Worm (Caenorhabditis elegans) whole organism, L1 larva: ENCODE data around the gene str-12.

ENCODE experiments used
- aly-2 ChIP-seq: fragments of 150-350 bp; optimal IDR thresholded peaks from 2 replicates; lab custom pipeline; 2014; ENCODE audit warnings: missing biosample characterization, missing genetic modification characterization
- ama-1 ChIP-seq: fragments of 150-350 bp; optimal IDR thresholded peaks from 2 replicates; lab custom pipeline; 2014
- ceh-82 ChIP-seq, 3 experiments: fragments of 150-350 bp in 1 of 3; sonication (generic microtip) in 2 of 3; optimal IDR thresholded peaks; 2 replicates each; lab custom pipeline; 2014 to 2017; ENCODE audit warnings: missing biosample characterization in 3 of 3, missing genetic modification characterization in 3 of 3
- dpl-1 ChIP-seq, 3 experiments: fragments of 150-350 bp in 2 of 3; sonication (generic microtip) in 1 of 3; optimal IDR thresholded peaks; 2 replicates each; lab custom pipeline; 2014 to 2017; ENCODE audit warnings: missing biosample characterization in 3 of 3, missing genetic modification characterization in 3 of 3, missing genetic modification reagents in 3 of 3
- ets-5 ChIP-seq: fragments of 200-800 bp; sonication (Bioruptor generic); IDR thresholded peaks from 2 replicates; pipeline ENCODE4 v1.3.6; 2022; ENCODE audit warnings: missing genetic modification characterization, missing compliant biosample characterization
- nhr-11 ChIP-seq: fragments of 150-350 bp; optimal IDR thresholded peaks from 2 replicates; lab custom pipeline; 2014; ENCODE audit warnings: missing biosample characterization, missing genetic modification characterization
- nhr-85 ChIP-seq: sonication (generic microtip); peaks from one replicate; lab custom pipeline; 2016; ENCODE audit warnings: missing genetic modification characterization, inconsistent platforms, missing compliant biosample characterization
- snpc-4 ChIP-seq: fragments of 150-350 bp; optimal IDR thresholded peaks from 2 replicates; lab custom pipeline; 2014; ENCODE audit warnings: missing biosample characterization, missing genetic modification characterization
- tbx-2 ChIP-seq: sonication (generic microtip); optimal IDR thresholded peaks from 2 replicates; lab custom pipeline; 2016; ENCODE audit warnings: missing genetic modification characterization, missing compliant biosample characterization

DNA sequence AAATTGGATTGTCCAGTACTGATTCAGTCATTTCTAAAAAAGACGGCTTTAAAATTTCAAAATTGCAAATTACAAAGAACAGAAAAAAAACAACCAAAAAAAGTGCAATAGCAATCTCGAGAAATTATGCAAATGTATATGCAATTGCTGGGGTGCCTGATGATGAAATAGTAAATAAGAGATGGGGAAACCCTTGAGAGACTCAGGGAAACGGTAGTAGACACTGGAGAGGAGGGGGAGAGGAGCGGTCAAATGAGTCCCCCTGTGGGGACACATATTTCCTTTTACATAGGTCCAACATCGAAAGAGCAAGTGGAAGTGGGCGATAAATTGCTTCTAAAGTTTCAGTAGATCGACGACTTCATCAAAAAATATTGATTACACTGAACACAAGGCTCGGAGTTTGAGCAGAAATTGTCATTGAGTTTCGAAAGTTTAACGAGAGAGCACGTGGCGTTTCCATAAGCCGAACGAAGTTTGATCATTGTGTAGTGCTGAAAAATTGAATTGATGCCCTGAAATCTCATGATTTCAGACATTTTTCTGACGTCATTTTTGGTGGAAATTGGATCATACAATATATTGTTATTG, at the start of gene str-12, which contains the start of gene fbxa-153:
- TF ChIP-seq snpc-4 (tag; lab: Kevin White, UChicago): no peak
- no peak for TF ChIP-seq aly-2 (tag; lab: Kevin White, UChicago)
- TF ChIP-seq ets-5 (GFP tag; lab: Robert Waterston, UW): no peak
- peak in 1 of 3 experiments; percentile 28 for TF ChIP-seq ceh-82 (tag; optimal IDR thresholded peaks at IDR 0.05; lab: Kevin White, UChicago)
- no peak for TF ChIP-seq nhr-85 (tag; lab: Kevin White, UChicago)
- no peak for TF ChIP-seq ama-1 (lab: Kevin White, UChicago)
- TF ChIP-seq nhr-11 (tag; lab: Kevin White, UChicago): no peak
- peak in 1 of 3 experiments; percentile 21 for TF ChIP-seq dpl-1 (GFP tag; optimal IDR thresholded peaks at IDR 0.05; lab: Kevin White, UChicago)
- no peak for TF ChIP-seq tbx-2
